Fruit fly (Drosophila melanogaster) whole organism: ENCODE data around the gene CG10973.

Experiments
- CG8478 ChIP-seq: fragments of >200 bp; optimal IDR thresholded peaks from 2 replicates; lab custom pipeline; 2018; ENCODE audit warnings: inconsistent platforms
- Dll ChIP-seq: fragments of >200 bp; optimal IDR thresholded peaks from 2 replicates; lab custom pipeline; 2017
- EcR ChIP-seq, 2 experiments: fragments of >200 bp; optimal IDR thresholded peaks; 2 replicates each; lab custom pipeline; 2017; ENCODE audit warnings: missing biosample characterization in 2 of 2, missing genetic modification characterization in 2 of 2, missing genetic modification reagents in 2 of 2
- pan ChIP-seq: fragments of >200 bp; optimal IDR thresholded peaks from 2 replicates; lab custom pipeline; 2017
- psq ChIP-seq: fragments of >200 bp; optimal IDR thresholded peaks from 2 replicates; lab custom pipeline; 2017
- usp ChIP-seq: fragments of >200 bp; optimal IDR thresholded peaks from 2 replicates; lab custom pipeline; 2017; ENCODE audit warnings: missing biosample characterization, missing genetic modification characterization, mixed read lengths

Gene CG10973

dm6 chr3L:12754769-12755189, at the start of gene CG10973, which contains the start of gene Vps13D:
Gene CG10973 (minus strand): TSS chr3L:12754774.
Gene Vps13D (plus strand): TSS chr3L:12755049.
- TF ChIP-seq pan (lab: Kevin White, UChicago), result no peak
- no peak for TF ChIP-seq EcR (GFP tag; optimal IDR thresholded peaks at IDR 0.05; lab: Kevin White, UChicago)
- TF ChIP-seq Dll (lab: Kevin White, UChicago), result no peak
- TF ChIP-seq usp (GFP tag; lab: Kevin White, UChicago), result no peak
- TF ChIP-seq psq (lab: Kevin White, UChicago), result no peak
- no peak for TF ChIP-seq CG8478 (lab: Kevin White, UChicago)

- TF ChIP-seq CG8478 (lab: Kevin White, UChicago) (no peak), usp (GFP tag; lab: Kevin White, UChicago) (no peak), pan (lab: Kevin White, UChicago) (no peak), EcR (GFP tag; optimal IDR thresholded peaks at IDR 0.05; lab: Kevin White, UChicago) (no peak), psq (lab: Kevin White, UChicago) (no peak), Dll (lab: Kevin White, UChicago) (no peak)
These were observed 49.6 kb upstream of the CG10973 start for dm6 chr3L:12804035-12804729.

- TF ChIP-seq CG8478 (lab: Kevin White, UChicago), result no peak
These were observed 48.8 kb upstream of the CG10973 start for dm6 chr3L:12803159-12804034.

dm6 chr3L:12802443-12802865, 47.9 kb upstream of the CG10973 start:
- TF ChIP-seq Dll (lab: Kevin White, UChicago), result no peak
- no peak for TF ChIP-seq pan (lab: Kevin White, UChicago)
- no peak for TF ChIP-seq psq (lab: Kevin White, UChicago)
- TF ChIP-seq EcR (GFP tag; optimal IDR thresholded peaks at IDR 0.05; lab: Kevin White, UChicago), result no peak
- no peak for TF ChIP-seq usp (GFP tag; lab: Kevin White, UChicago)

dm6 chr3L:12800167-12800566, 45.6 kb upstream of the CG10973 start:
- TF ChIP-seq EcR (GFP tag; optimal IDR thresholded peaks at IDR 0.05; lab: Kevin White, UChicago) (peak; percentile 75 to 88), Dll (lab: Kevin White, UChicago) (no peak)

- TF ChIP-seq usp (GFP tag; lab: Kevin White, UChicago) (no peak), psq (lab: Kevin White, UChicago) (no peak), pan (lab: Kevin White, UChicago) (no peak), Dll (lab: Kevin White, UChicago) (no peak), EcR (GFP tag; optimal IDR thresholded peaks at IDR 0.05; lab: Kevin White, UChicago) (no peak), CG8478 (lab: Kevin White, UChicago) (no peak)
These were observed 45.0 kb upstream of the CG10973 start for dm6 chr3L:12799431-12800147.

dm6 chr3L:12798795-12799311, 44.3 kb upstream of the CG10973 start:
- TF ChIP-seq EcR (GFP tag; optimal IDR thresholded peaks at IDR 0.05; lab: Kevin White, UChicago) (peak in 1 of 2 experiments; percentile 20), pan (lab: Kevin White, UChicago) (no peak), usp (GFP tag; lab: Kevin White, UChicago) (no peak), CG8478 (lab: Kevin White, UChicago) (no peak)

dm6 chr3L:12796077-12796641, 41.6 kb upstream of the CG10973 start:
- TF ChIP-seq EcR (GFP tag; optimal IDR thresholded peaks at IDR 0.05; lab: Kevin White, UChicago) (no peak), pan (lab: Kevin White, UChicago) (no peak), CG8478 (lab: Kevin White, UChicago) (no peak), psq (lab: Kevin White, UChicago) (no peak)

dm6 chr3L:12794532-12794931, 40.0 kb upstream of the CG10973 start:
- no peak for TF ChIP-seq Dll (lab: Kevin White, UChicago)
- peak; percentile 47 for TF ChIP-seq CG8478 (lab: Kevin White, UChicago)

dm6 chr3L:12792933-12793448, 38.4 kb upstream of the CG10973 start:
- no peak for TF ChIP-seq psq (lab: Kevin White, UChicago)
- no peak for TF ChIP-seq pan (lab: Kevin White, UChicago)
- no peak for TF ChIP-seq usp (GFP tag; lab: Kevin White, UChicago)
- no peak for TF ChIP-seq Dll (lab: Kevin White, UChicago)
- no peak for TF ChIP-seq CG8478 (lab: Kevin White, UChicago)
- no peak for TF ChIP-seq EcR (GFP tag; optimal IDR thresholded peaks at IDR 0.05; lab: Kevin White, UChicago)
